Fruit fly (Drosophila melanogaster) whole organism, embryonic: ENCODE results near the gene CG3625.

Experiments
- Asciz ChIP-seq: fragments of 200-800 bp; sonication (Bioruptor generic); optimal IDR thresholded peaks from 2 replicates; lab custom pipeline; 2017; ENCODE audit warnings: missing biosample characterization, mild to moderate bottlenecking, missing genetic modification characterization, missing genetic modification reagents
- Atf3 ChIP-seq: fragments of 200-800 bp; sonication (Bioruptor generic); optimal IDR thresholded peaks from 3 replicates; lab custom pipeline; 2016; ENCODE audit warnings: missing biosample characterization, missing genetic modification characterization
- CG1024 ChIP-seq: fragments of 200-800 bp; sonication (Bioruptor generic); IDR thresholded peaks from 2 replicates; pipeline ENCODE4 v1.3.6; 2022; ENCODE audit warnings: missing biosample characterization, missing genetic modification characterization
- CG12155 ChIP-seq: fragments of 200-800 bp; sonication (Bioruptor generic); optimal IDR thresholded peaks from 3 replicates; lab custom pipeline; 2016; ENCODE audit warnings: missing biosample characterization, missing genetic modification characterization
- CG13123 ChIP-seq: fragments of 200-800 bp; sonication (Bioruptor generic); optimal IDR thresholded peaks from 2 replicates; lab custom pipeline; 2016; ENCODE audit warnings: missing biosample characterization, missing genetic modification characterization
- CG14050 ChIP-seq: fragments of 200-800 bp; sonication (Bioruptor generic); IDR thresholded peaks from 3 replicates; pipeline ENCODE4 v1.3.6; 2022; ENCODE audit warnings: missing biosample characterization, missing genetic modification characterization
- CG14965 ChIP-seq: fragments of 200-800 bp; sonication (Bioruptor generic); optimal IDR thresholded peaks from 2 replicates; lab custom pipeline; 2016; ENCODE audit warnings: missing biosample characterization, missing genetic modification characterization, borderline replicate concordance
- CG15601 ChIP-seq: fragments of 200-800 bp; sonication (Bioruptor generic); optimal IDR thresholded peaks from 3 replicates; lab custom pipeline; 2019; ENCODE audit warnings: missing biosample characterization, mild to moderate bottlenecking, missing genetic modification characterization, moderate library complexity
- CG1602 ChIP-seq: fragments of 200-800 bp; sonication (Bioruptor generic); optimal IDR thresholded peaks from 3 replicates; lab custom pipeline; 2016; ENCODE audit warnings: missing biosample characterization, missing genetic modification characterization
- CG17385 ChIP-seq: fragments of 200-800 bp; sonication (Bioruptor generic); optimal IDR thresholded peaks from 3 replicates; lab custom pipeline; 2018; ENCODE audit warnings: missing biosample characterization, mild to moderate bottlenecking, missing genetic modification characterization
- CG17829 ChIP-seq: fragments of 200-800 bp; optimal IDR thresholded peaks from 2 replicates; lab custom pipeline; 2019; ENCODE audit warnings: missing biosample characterization, mild to moderate bottlenecking, missing genetic modification characterization, moderate library complexity
- CG2199 ChIP-seq: fragments of 200-800 bp; sonication (Bioruptor generic); IDR thresholded peaks from 3 replicates; pipeline ENCODE4 v1.3.6; 2022; ENCODE audit warnings: missing biosample characterization, missing genetic modification characterization
- CG31388 ChIP-seq: fragments of 200-800 bp; sonication (Bioruptor generic); optimal IDR thresholded peaks from 2 replicates; lab custom pipeline; 2016; ENCODE audit warnings: missing biosample characterization, missing genetic modification characterization
- CG33213 ChIP-seq: fragments of 200-800 bp; sonication (Bioruptor generic); optimal IDR thresholded peaks from 3 replicates; lab custom pipeline; 2016; ENCODE audit warnings: missing biosample characterization, missing genetic modification characterization
- CG3407 ChIP-seq: fragments of 200-800 bp; sonication (Bioruptor generic); optimal IDR thresholded peaks from 2 replicates; lab custom pipeline; 2018; ENCODE audit warnings: missing biosample characterization, mild to moderate bottlenecking, missing genetic modification characterization
- CG4820 ChIP-seq: fragments of 200-800 bp; sonication (Bioruptor generic); optimal IDR thresholded peaks from 3 replicates; lab custom pipeline; 2016; ENCODE audit warnings: missing biosample characterization, missing genetic modification characterization
- CG5180 ChIP-seq: fragments of 200-800 bp; sonication (Bioruptor generic); optimal IDR thresholded peaks from 3 replicates; lab custom pipeline; 2017; ENCODE audit warnings: missing biosample characterization, missing genetic modification characterization, mild to moderate bottlenecking, moderate library complexity, missing genetic modification reagents
- CG6254 ChIP-seq: fragments of 200-800 bp; sonication (Bioruptor generic); optimal IDR thresholded peaks from 3 replicates; lab custom pipeline; 2017; ENCODE audit warnings: mild to moderate bottlenecking, missing biosample characterization, missing genetic modification reagents, missing genetic modification characterization
- CG8290 ChIP-seq, 3 experiments: fragments of 200-800 bp; sonication (Bioruptor generic); optimal IDR thresholded peaks; 2 replicates each; lab custom pipeline; 2016 to 2019; ENCODE audit warnings: missing biosample characterization in 3 of 3, missing genetic modification characterization in 3 of 3, mild to moderate bottlenecking in 2 of 3, moderate library complexity in 1 of 3
- CG9932 ChIP-seq: fragments of 200-800 bp; sonication (Bioruptor generic); IDR thresholded peaks from 2 replicates; pipeline ENCODE4 v1.3.6; 2022; ENCODE audit warnings: missing biosample characterization, missing genetic modification characterization
- Dref ChIP-seq: fragments of 200-800 bp; sonication (Bioruptor generic); IDR thresholded peaks from 2 replicates; pipeline ENCODE4 v1.3.6; 2022; ENCODE audit warnings: missing biosample characterization, missing genetic modification characterization
- Fer3 ChIP-seq: fragments of 200-800 bp; sonication (Bioruptor generic); optimal IDR thresholded peaks from 2 replicates; lab custom pipeline; 2018; ENCODE audit warnings: missing biosample characterization, mild to moderate bottlenecking, missing genetic modification characterization, moderate library complexity
- Hmx ChIP-seq: fragments of 200-800 bp; sonication (Bioruptor generic); optimal IDR thresholded peaks from 2 replicates; lab custom pipeline; 2016; ENCODE audit warnings: missing biosample characterization, missing genetic modification characterization
- Kr ChIP-seq: fragments of 200-800 bp; sonication (Bioruptor generic); optimal IDR thresholded peaks from 2 replicates; lab custom pipeline; 2017; ENCODE audit warnings: missing biosample characterization, mild to moderate bottlenecking, missing genetic modification characterization
- Meics ChIP-seq: fragments of 200-800 bp; sonication (Bioruptor generic); optimal IDR thresholded peaks from 2 replicates; lab custom pipeline; 2017; ENCODE audit warnings: missing biosample characterization, mild to moderate bottlenecking, missing genetic modification characterization
- Mes4 ChIP-seq: fragments of 200-800 bp; sonication (Bioruptor generic); optimal IDR thresholded peaks from 2 replicates; lab custom pipeline; 2016; ENCODE audit warnings: missing biosample characterization, missing genetic modification characterization
- NC2α ChIP-seq: fragments of 200-800 bp; sonication (Bioruptor generic); optimal IDR thresholded peaks from 2 replicates; lab custom pipeline; 2016; ENCODE audit warnings: missing biosample characterization, missing genetic modification characterization
- NC2β ChIP-seq: fragments of 200-800 bp; sonication (Bioruptor generic); optimal IDR thresholded peaks from 2 replicates; lab custom pipeline; 2016; ENCODE audit warnings: missing biosample characterization, missing genetic modification characterization
- Neu2 ChIP-seq: fragments of 200-800 bp; sonication (Bioruptor generic); optimal IDR thresholded peaks from 3 replicates; lab custom pipeline; 2016; ENCODE audit warnings: missing biosample characterization, missing genetic modification characterization, borderline replicate concordance
- Pdp1 ChIP-seq, 2 experiments: fragments of 200-800 bp; sonication (Bioruptor generic); optimal IDR thresholded peaks; 3 replicates each; lab custom pipeline; 2016; ENCODE audit warnings: missing biosample characterization in 2 of 2, missing genetic modification characterization in 2 of 2, mild to moderate bottlenecking in 1 of 2, moderate library complexity in 1 of 2
- Six4 ChIP-seq: fragments of 200-800 bp; sonication (Bioruptor generic); optimal IDR thresholded peaks from 2 replicates; lab custom pipeline; 2016; ENCODE audit warnings: missing biosample characterization, missing genetic modification characterization
- Trl ChIP-seq, 3 experiments: fragments of >200 bp in 2 of 3; fragments of 200-800 bp in 1 of 3; sonication (Bioruptor generic) in 1 of 3; optimal IDR thresholded peaks; 2 replicates in 1 of 3; 3 replicates in 2 of 3; lab custom pipeline; 2016 to 2017; ENCODE audit warnings: missing biosample characterization in 1 of 3, missing genetic modification characterization in 1 of 3
- chinmo ChIP-seq: fragments of 200-800 bp; sonication (Bioruptor generic); IDR thresholded peaks from 4 replicates; pipeline ENCODE4 v1.3.6; 2022; ENCODE audit warnings: missing biosample characterization, missing genetic modification characterization; ENCODE audit not compliant: partially characterized antibody
- chn ChIP-seq: fragments of 200-800 bp; sonication (Bioruptor generic); optimal IDR thresholded peaks from 2 replicates; lab custom pipeline; 2016; ENCODE audit warnings: missing biosample characterization, missing genetic modification characterization
- ci ChIP-seq: fragments of 200-800 bp; sonication (Bioruptor generic); IDR thresholded peaks from 3 replicates; pipeline ENCODE4 v1.3.6; 2022; ENCODE audit warnings: missing biosample characterization, missing genetic modification characterization
- crol ChIP-seq: fragments of 200-800 bp; sonication (Bioruptor generic); IDR thresholded peaks from 2 replicates; pipeline ENCODE4 v1.3.6; 2022; ENCODE audit warnings: missing biosample characterization, missing genetic modification characterization
- disco-r ChIP-seq: fragments of 200-800 bp; sonication (Bioruptor generic); optimal IDR thresholded peaks from 2 replicates; lab custom pipeline; 2016; ENCODE audit warnings: missing biosample characterization, missing genetic modification characterization
- dysf ChIP-seq: fragments of 200-800 bp; sonication (Bioruptor generic); IDR thresholded peaks from 3 replicates; pipeline ENCODE4 v1.3.6; 2022; ENCODE audit warnings: missing biosample characterization, missing genetic modification characterization
- gce ChIP-seq: fragments of 200-800 bp; sonication (Bioruptor generic); IDR thresholded peaks from 3 replicates; pipeline ENCODE4 v1.3.6; 2022; ENCODE audit warnings: missing biosample characterization, missing genetic modification characterization
- grn ChIP-seq: fragments of 200-800 bp; sonication (Bioruptor generic); optimal IDR thresholded peaks from 3 replicates; lab custom pipeline; 2017; ENCODE audit warnings: missing biosample characterization, missing genetic modification characterization
- hbn ChIP-seq: fragments of 200-800 bp; sonication (Bioruptor generic); IDR thresholded peaks from 2 replicates; pipeline ENCODE4 v1.3.6; 2022; ENCODE audit warnings: missing biosample characterization, missing genetic modification characterization; ENCODE audit not compliant: partially characterized antibody
- inv ChIP-seq: fragments of 200-800 bp; sonication (Bioruptor generic); IDR thresholded peaks from 2 replicates; pipeline ENCODE4 v1.3.6; 2022; ENCODE audit warnings: missing biosample characterization, missing genetic modification characterization; ENCODE audit not compliant: partially characterized antibody
- nau ChIP-seq: fragments of 200-800 bp; sonication (Bioruptor generic); optimal IDR thresholded peaks from 3 replicates; lab custom pipeline; 2017; ENCODE audit warnings: missing biosample characterization, mild to moderate bottlenecking, missing genetic modification characterization, missing genetic modification reagents
- pum ChIP-seq: fragments of 200-800 bp; sonication (Bioruptor generic); optimal IDR thresholded peaks from 2 replicates; lab custom pipeline; 2016; ENCODE audit warnings: missing biosample characterization, missing genetic modification characterization
- slbo ChIP-seq: fragments of 200-800 bp; sonication (Bioruptor generic); IDR thresholded peaks from 2 replicates; pipeline ENCODE4 v1.3.6; 2022; ENCODE audit warnings: missing biosample characterization, missing genetic modification characterization
- sr ChIP-seq: fragments of 200-800 bp; sonication (Bioruptor generic); IDR thresholded peaks from 3 replicates; pipeline ENCODE4 v1.3.6; 2022; ENCODE audit warnings: missing biosample characterization, missing genetic modification characterization
- sug ChIP-seq: fragments of 200-800 bp; optimal IDR thresholded peaks from 2 replicates; lab custom pipeline; 2019; ENCODE audit warnings: missing biosample characterization, mild to moderate bottlenecking, missing genetic modification characterization, moderate library complexity
- wdn ChIP-seq: fragments of 200-800 bp; sonication (Bioruptor generic); IDR thresholded peaks from 2 replicates; pipeline ENCODE4 v1.3.6; 2022; ENCODE audit warnings: missing biosample characterization, missing genetic modification characterization
- zfh1 ChIP-seq: fragments of 200-800 bp; sonication (Bioruptor generic); IDR thresholded peaks from 3 replicates; pipeline ENCODE4 v1.3.6; 2022; ENCODE audit warnings: missing biosample characterization, missing genetic modification characterization

The CG3625 gene

dm6 chr2L:306188-306927, 14.8 kb upstream of the CG3625 start:
- TF ChIP-seq CG5180 (GFP tag; lab: Kevin White, UChicago) (no peak), CG6254 (GFP tag; lab: Kevin White, UChicago) (no peak), disco-r (GFP tag; lab: Kevin White, UChicago) (no peak), Neu2 (GFP tag; lab: Kevin White, UChicago) (no peak), grn (GFP tag; lab: Kevin White, UChicago) (peak; percentile 67), nau (no peak), ci (GFP tag; lab: Robert Waterston, UW) (peak; percentile 44; the same call in 2 of the 3 replicates), Fer3 (tag; lab: Kevin White, UChicago) (no peak), CG17385 (GFP tag; lab: Kevin White, UChicago) (no peak), CG17829 (no peak), CG14050 (GFP tag; lab: Robert Waterston, UW) (no peak), CG9932 (no peak), Meics (no peak), Atf3 (GFP tag; lab: Kevin White, UChicago) (no peak), Asciz (no peak), CG3407 (GFP tag; lab: Kevin White, UChicago) (no peak), Mes4 (GFP tag; lab: Kevin White, UChicago) (no peak), dysf (GFP tag; lab: Robert Waterston, UW) (no peak), chn (GFP tag; lab: Kevin White, UChicago) (no peak), Six4 (no peak), pum (GFP tag; lab: Kevin White, UChicago) (no peak), Pdp1 (GFP tag; optimal IDR thresholded peaks at IDR 0.05; lab: Kevin White, UChicago) (peak in 1 of 2 experiments; percentile 96), CG1024 (no peak), NC2α (no peak), Dref (GFP tag; lab: Robert Waterston, UW) (no peak), CG4820 (GFP tag; lab: Kevin White, UChicago) (no peak), CG2199 (GFP tag; lab: Robert Waterston, UW) (0 out of 3 replicates have a peak, but pooled peaks have one; percentile 17), sr (GFP tag; lab: Robert Waterston, UW) (no peak), CG33213 (GFP tag; lab: Kevin White, UChicago) (no peak), NC2β (GFP tag; lab: Kevin White, UChicago) (no peak), chinmo (GFP tag; lab: Robert Waterston, UW) (peak; percentile 79; the same call in 1 of the 4 replicates), CG15601 (no peak), CG14965 (GFP tag; lab: Kevin White, UChicago) (no peak), gce (no peak), CG13123 (GFP tag; lab: Kevin White, UChicago) (no peak), inv (GFP tag; lab: Robert Waterston, UW) (no peak), hbn (no peak), Hmx (GFP tag; lab: Kevin White, UChicago) (no peak), CG8290 (GFP tag; optimal IDR thresholded peaks at IDR 0.05; lab: Kevin White, UChicago) (no peak), CG8290 (tag; optimal IDR thresholded peaks at IDR 0.05; lab: Kevin White, UChicago) (no peak), Trl (optimal IDR thresholded peaks at IDR 0.05; lab: Kevin White, UChicago) (peak; percentile 36 to 77), Trl (GFP tag; optimal IDR thresholded peaks at IDR 0.05; lab: Kevin White, UChicago) (no peak), CG12155 (GFP tag; lab: Kevin White, UChicago) (no peak), crol (peak; percentile 92), zfh1 (GFP tag; lab: Robert Waterston, UW) (no peak), slbo (peak; percentile 23), CG31388 (no peak), CG1602 (GFP tag; lab: Kevin White, UChicago) (no peak), sug (tag; lab: Kevin White, UChicago) (peak; percentile 99), wdn (no peak), Kr (GFP tag; lab: Kevin White, UChicago) (no peak)
